Worm (Caenorhabditis elegans): Measurements from ENCODE around the gene F21A3.2.

The F21A3.2 gene

ce11 chrV:15533864-15534263 lies at the start of gene F21A3.2:
TSS of gene F21A3.2 (minus strand) at chrV:15533964.
- no peak for TF ChIP-seq tra-4 (tag; optimal IDR thresholded peaks at IDR 0.05)
- no peak for TF ChIP-seq hnd-1 (tag; optimal IDR thresholded peaks at IDR 0.05)
- TF ChIP-seq aly-1 (tag; optimal IDR thresholded peaks at IDR 0.05), result no peak

ce11 chrV:15578386-15578785 lies 44.6 kb upstream of the F21A3.2 start, which contains the start of gene F28F8.9:
TSS of gene F28F8.9 (minus strand) at chrV:15578673.
- TF ChIP-seq ceh-36 (tag; optimal IDR thresholded peaks at IDR 0.05) (no peak), hnd-1 (tag; optimal IDR thresholded peaks at IDR 0.05) (no peak), F13C5.2 (tag; optimal IDR thresholded peaks at IDR 0.05) (no peak), scrt-1 (GFP tag; IDR thresholded peaks at IDR 0.05) (no peak), ama-1 (optimal IDR thresholded peaks at IDR 0.05) (no peak), ets-7 (tag; optimal IDR thresholded peaks at IDR 0.05) (no peak), hmbx-1 (tag; optimal IDR thresholded peaks at IDR 0.05) (no peak), hmg-4 (GFP tag; optimal IDR thresholded peaks at IDR 0.05) (no peak), tra-4 (tag; optimal IDR thresholded peaks at IDR 0.05) (no peak), ceh-13 (GFP tag; optimal IDR thresholded peaks at IDR 0.05) (no peak), tbx-11 (GFP tag; IDR thresholded peaks at IDR 0.05) (no peak), B0310.2 (tag; optimal IDR thresholded peaks at IDR 0.05) (no peak), sea-1 (GFP tag; conservative IDR thresholded peaks at IDR 0.05) (no peak), tbx-37 (GFP tag; conservative IDR thresholded peaks at IDR 0.05) (no peak), aly-1 (tag; optimal IDR thresholded peaks at IDR 0.05) (no peak)

DNA sequence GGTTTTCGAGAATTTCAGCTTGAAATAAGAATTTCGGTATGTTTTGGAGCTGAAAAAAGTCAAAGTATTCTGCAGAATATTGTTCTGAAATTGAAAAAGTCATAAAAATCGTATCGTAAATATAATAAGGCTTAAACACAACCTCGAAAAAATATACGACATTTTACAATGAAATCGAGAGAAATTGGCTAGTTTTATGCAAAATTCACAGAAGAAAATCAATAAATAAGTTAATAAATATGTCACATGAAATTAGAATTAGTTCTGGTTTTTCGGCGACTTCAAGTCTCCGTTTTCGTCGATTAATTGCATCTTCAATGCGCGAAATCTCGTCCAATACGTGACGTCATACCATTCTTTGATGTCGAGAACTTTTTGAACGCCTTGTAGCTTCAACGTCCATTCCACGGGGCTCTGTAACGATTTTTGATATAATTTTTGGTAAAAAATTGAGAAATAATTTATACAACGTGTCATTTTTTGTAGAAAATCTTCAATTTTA lies 43.7 kb upstream of the F21A3.2 start, which contains the start of gene atx-3:
TSS of gene atx-3 (minus strand) at position 51 of the 502 bp plus-strand sequence.
- TF ChIP-seq hmbx-1 (tag; optimal IDR thresholded peaks at IDR 0.05) (no peak), B0310.2 (tag; optimal IDR thresholded peaks at IDR 0.05) (no peak), pes-1 (GFP tag; IDR thresholded peaks at IDR 0.05) (no peak), tra-4 (tag; optimal IDR thresholded peaks at IDR 0.05) (no peak), ets-7 (tag; optimal IDR thresholded peaks at IDR 0.05) (no peak), ama-1 (optimal IDR thresholded peaks at IDR 0.05) (no peak), sea-1 (GFP tag; conservative IDR thresholded peaks at IDR 0.05) (no peak), F13C5.2 (tag; optimal IDR thresholded peaks at IDR 0.05) (no peak), hmg-4 (GFP tag; optimal IDR thresholded peaks at IDR 0.05) (no peak), hnd-1 (tag; optimal IDR thresholded peaks at IDR 0.05) (no peak), flt-1 (GFP tag; IDR thresholded peaks at IDR 0.05) (no peak), ceh-13 (GFP tag; optimal IDR thresholded peaks at IDR 0.05) (no peak), tbx-37 (GFP tag; conservative IDR thresholded peaks at IDR 0.05) (no peak)

DNA sequence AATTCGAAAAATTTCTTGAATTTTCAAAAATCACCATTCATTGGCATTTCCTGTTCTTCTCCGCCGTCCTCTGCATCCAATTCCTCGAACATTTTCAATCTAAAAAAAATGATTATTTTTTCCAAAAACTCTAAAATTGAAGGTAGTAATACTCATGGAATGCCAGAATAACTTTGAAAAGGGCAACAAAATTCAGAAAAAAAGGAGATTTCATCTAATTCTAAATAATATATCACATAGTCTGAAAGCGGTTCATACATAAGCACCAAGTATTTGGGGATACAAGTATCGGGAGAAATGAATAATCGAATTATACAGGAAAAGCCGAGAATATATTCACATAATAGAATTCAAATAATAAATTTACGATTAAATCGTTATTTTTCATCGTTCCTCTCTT lies 41.5 kb upstream of the F21A3.2 start, which contains the start of gene mdt-28:
TSS of gene mdt-28 (minus strand) at position 101 of the 400 bp plus-strand sequence.
- TF ChIP-seq scrt-1 (GFP tag; IDR thresholded peaks at IDR 0.05) (no peak), F13C5.2 (tag; optimal IDR thresholded peaks at IDR 0.05) (no peak), ama-1 (optimal IDR thresholded peaks at IDR 0.05) (no peak), ets-7 (tag; optimal IDR thresholded peaks at IDR 0.05) (no peak), B0310.2 (tag; optimal IDR thresholded peaks at IDR 0.05) (no peak), hmbx-1 (tag; optimal IDR thresholded peaks at IDR 0.05) (no peak), pes-1 (GFP tag; IDR thresholded peaks at IDR 0.05) (no peak), sea-1 (GFP tag; conservative IDR thresholded peaks at IDR 0.05) (no peak), tbx-37 (GFP tag; conservative IDR thresholded peaks at IDR 0.05) (no peak), ceh-13 (GFP tag; optimal IDR thresholded peaks at IDR 0.05) (no peak), tra-4 (tag; optimal IDR thresholded peaks at IDR 0.05) (no peak), ceh-36 (tag; optimal IDR thresholded peaks at IDR 0.05) (no peak), aly-1 (tag; optimal IDR thresholded peaks at IDR 0.05) (no peak), hmg-4 (GFP tag; optimal IDR thresholded peaks at IDR 0.05) (no peak)

- no peak for TF ChIP-seq aly-1 (tag; optimal IDR thresholded peaks at IDR 0.05)
- TF ChIP-seq tbx-11 (GFP tag; IDR thresholded peaks at IDR 0.05), result no peak
- no peak for TF ChIP-seq B0310.2 (tag; optimal IDR thresholded peaks at IDR 0.05)
- TF ChIP-seq flt-1 (GFP tag; IDR thresholded peaks at IDR 0.05), result no peak
- no peak for TF ChIP-seq ama-1 (optimal IDR thresholded peaks at IDR 0.05)
- no peak for TF ChIP-seq hmg-4 (GFP tag; optimal IDR thresholded peaks at IDR 0.05)
- no peak for TF ChIP-seq sea-1 (GFP tag; conservative IDR thresholded peaks at IDR 0.05)
- TF ChIP-seq ceh-13 (GFP tag; optimal IDR thresholded peaks at IDR 0.05), result no peak
- no peak for TF ChIP-seq tbx-37 (GFP tag; conservative IDR thresholded peaks at IDR 0.05)
- TF ChIP-seq hmbx-1 (tag; optimal IDR thresholded peaks at IDR 0.05), result no peak
- no peak for TF ChIP-seq tra-4 (tag; optimal IDR thresholded peaks at IDR 0.05)
- TF ChIP-seq F13C5.2 (tag; optimal IDR thresholded peaks at IDR 0.05), result no peak
- no peak for TF ChIP-seq ets-7 (tag; optimal IDR thresholded peaks at IDR 0.05)
- no peak for TF ChIP-seq scrt-1 (GFP tag; IDR thresholded peaks at IDR 0.05)
- no peak for TF ChIP-seq hnd-1 (tag; optimal IDR thresholded peaks at IDR 0.05)
- no peak for TF ChIP-seq ceh-36 (tag; optimal IDR thresholded peaks at IDR 0.05)
- TF ChIP-seq pes-1 (GFP tag; IDR thresholded peaks at IDR 0.05), result no peak
Observed at ce11 chrV:15572613-15573012, 38.8 kb upstream of the F21A3.2 start, which contains the start of gene fbxa-94. TSS of gene fbxa-94 (plus strand) at chrV:15572913.

DNA sequence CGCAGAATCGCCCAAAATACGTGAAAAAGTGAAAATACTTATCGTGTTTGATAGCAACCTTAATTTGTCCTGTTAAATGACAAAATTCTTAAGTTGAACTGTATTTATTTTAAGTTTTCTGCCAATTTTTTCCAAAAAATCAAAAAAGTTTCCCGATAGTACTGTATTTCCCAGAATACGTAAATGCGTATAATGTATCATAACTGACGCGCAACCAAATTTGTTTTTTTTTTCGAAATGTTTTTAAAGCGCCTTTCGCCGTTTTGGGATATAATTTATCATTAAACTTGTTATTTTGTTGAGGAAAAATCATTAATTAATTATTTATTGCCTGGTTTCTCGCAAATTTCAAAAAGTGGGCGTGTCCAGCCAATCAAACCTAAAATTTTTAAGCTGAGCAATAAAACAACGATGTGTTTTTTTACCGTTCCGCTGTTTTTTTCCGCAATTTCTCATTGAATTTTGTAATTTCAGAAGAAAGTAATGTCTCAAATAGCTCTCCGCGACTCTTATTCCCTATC lies 37.3 kb upstream of the F21A3.2 start, which contains the start of gene fbxa-95:
TSS of gene fbxa-95 (plus strand) at position 471 of the 521 bp plus-strand sequence.
- TF ChIP-seq tbx-37 (GFP tag; conservative IDR thresholded peaks at IDR 0.05) (no peak), B0310.2 (tag; optimal IDR thresholded peaks at IDR 0.05) (no peak), hnd-1 (tag; optimal IDR thresholded peaks at IDR 0.05) (no peak), flt-1 (GFP tag; IDR thresholded peaks at IDR 0.05) (no peak)

DNA sequence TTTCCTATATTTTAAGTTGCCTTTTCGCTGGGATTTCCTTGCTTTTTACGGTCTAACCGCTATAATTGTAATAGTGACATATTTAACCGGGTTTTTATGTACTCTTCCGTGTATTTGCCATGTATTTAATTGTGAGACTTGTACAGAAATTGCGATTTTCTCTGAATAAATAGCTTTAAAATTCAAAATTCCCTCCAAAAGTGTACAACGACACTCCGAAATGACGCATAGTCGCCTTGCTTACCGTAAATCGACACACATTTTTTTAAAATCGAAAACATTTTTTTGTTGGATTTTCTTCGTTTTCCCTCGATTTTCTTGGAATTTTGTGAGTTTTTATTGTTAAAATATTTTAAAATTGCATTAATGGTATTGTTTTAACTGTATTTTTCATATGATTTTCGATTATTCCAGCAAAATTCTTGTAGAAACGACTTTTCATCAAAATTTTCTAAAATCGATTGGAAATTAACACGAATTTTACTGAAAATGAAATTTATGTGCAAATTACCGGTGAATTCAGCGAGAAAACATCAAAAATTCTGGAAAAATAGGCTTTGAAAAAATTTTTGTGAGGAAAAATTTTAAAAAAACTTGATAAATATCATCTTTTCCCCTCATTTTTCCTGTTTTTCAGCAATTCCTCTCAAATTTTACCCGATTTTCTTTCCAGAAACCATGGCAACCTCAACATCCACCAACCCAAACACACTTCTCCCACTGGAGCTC lies 36.1 kb upstream of the F21A3.2 start, which contains the start of gene lsm-5:
TSS of gene lsm-5 (plus strand) at position 679 of the 729 bp plus-strand sequence.
- no peak for TF ChIP-seq scrt-1 (GFP tag; IDR thresholded peaks at IDR 0.05)

Measured in whole organism, early embryonic.